Worm (Caenorhabditis elegans): ENCODE results near the gene Y49E10.29.

DNA sequence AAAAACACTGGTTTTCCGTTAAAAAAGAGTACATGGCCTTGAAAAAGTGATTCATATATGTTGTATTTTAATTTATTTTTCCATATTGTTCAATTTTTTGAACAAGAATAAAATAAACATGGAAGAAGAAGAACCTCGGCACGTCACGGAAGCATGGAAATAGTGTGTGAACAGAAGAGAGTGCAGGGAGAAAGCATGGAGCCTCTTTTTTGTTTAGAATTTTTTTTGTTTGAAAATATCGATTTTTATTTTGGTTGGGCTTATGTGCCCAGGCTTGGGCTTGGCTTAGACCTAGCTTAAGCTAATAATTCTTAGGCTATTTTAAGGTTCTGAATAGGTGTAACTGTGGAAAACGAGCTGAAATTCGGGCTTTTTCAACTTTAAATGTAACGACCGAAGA lies 47.3 kb upstream of the Y49E10.29 start, which contains the start of gene tat-1:
- TF ChIP-seq ama-1 (optimal IDR thresholded peaks at IDR 0.05) (no peak), ama-1 (GFP tag; optimal IDR thresholded peaks at IDR 0.05) (no peak), somi-1 (GFP tag; optimal IDR thresholded peaks at IDR 0.05) (no peak), dpff-1 (tag; optimal IDR thresholded peaks at IDR 0.05) (no peak), Y67H2A.10 (GFP tag; conservative IDR thresholded peaks at IDR 0.05) (no peak), unc-130 (GFP tag; optimal IDR thresholded peaks at IDR 0.05) (no peak), snpc-4 (GFP tag; optimal IDR thresholded peaks at IDR 0.05) (no peak), snpc-4 (tag; optimal IDR thresholded peaks at IDR 0.05) (no peak), F52B5.7 (tag; optimal IDR thresholded peaks at IDR 0.05) (no peak)
